Fruit fly (Drosophila melanogaster) whole organism: ENCODE measurements around the gene CG1542.

Source experiments
- CG8478 ChIP-seq: fragments of >200 bp; optimal IDR thresholded peaks from 2 replicates; lab custom pipeline; 2018; ENCODE audit warnings: inconsistent platforms
- EcR ChIP-seq, 2 experiments: fragments of >200 bp; optimal IDR thresholded peaks; 2 replicates each; lab custom pipeline; 2017; ENCODE audit warnings: missing biosample characterization in 2 of 2, missing genetic modification characterization in 2 of 2, missing genetic modification reagents in 2 of 2
- psq ChIP-seq: fragments of >200 bp; optimal IDR thresholded peaks from 2 replicates; lab custom pipeline; 2017

DNA sequence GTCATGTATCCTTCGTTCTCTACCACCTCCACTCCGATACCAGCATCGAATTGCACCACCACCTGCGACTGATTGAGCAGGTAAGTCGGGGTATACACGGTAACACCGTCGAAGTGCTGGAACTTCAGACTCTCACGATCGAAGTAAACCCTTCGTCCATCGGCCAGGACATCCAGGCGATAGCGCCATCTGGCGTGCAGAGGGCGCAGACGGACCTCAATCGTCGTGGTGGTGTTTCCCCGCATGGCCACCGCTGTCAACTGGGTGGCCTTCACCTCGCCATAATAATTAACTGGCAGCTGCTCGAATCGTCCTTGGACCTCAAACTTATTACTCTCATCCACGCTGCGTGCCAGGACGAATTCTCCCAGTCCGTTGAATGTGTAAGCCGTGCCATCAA lies 31.4 kb upstream of the CG1542 start:
- TF ChIP-seq CG8478 (no peak), psq (no peak), EcR (GFP tag; optimal IDR thresholded peaks at IDR 0.05; lab: Kevin White, UChicago) (no peak)
